Worm (Caenorhabditis elegans): ENCODE results near the gene F20B6.6.

Gene F20B6.6

ce11 chrX:4222200-4222599 is 20.2 kb upstream of the F20B6.6 start:
- TF ChIP-seq nhr-11 (tag; optimal IDR thresholded peaks at IDR 0.05) (no peak), fkh-10 (GFP tag; optimal IDR thresholded peaks at IDR 0.05) (no peak), lin-15B (tag; optimal IDR thresholded peaks at IDR 0.05) (peak; percentile 23), egl-5 (tag; optimal IDR thresholded peaks at IDR 0.05) (no peak), egl-27 (tag; optimal IDR thresholded peaks at IDR 0.05) (no peak), fkh-2 (tag; optimal IDR thresholded peaks at IDR 0.05) (no peak), nfya-1 (tag; optimal IDR thresholded peaks at IDR 0.05; ENCODE audit: insufficient read depth) (peak; percentile 94), ceh-82 (tag; optimal IDR thresholded peaks at IDR 0.05) (no peak), ZK546.5 (tag; optimal IDR thresholded peaks at IDR 0.05) (no peak), hmg-11 (tag; optimal IDR thresholded peaks at IDR 0.05) (no peak), elt-2 (tag; optimal IDR thresholded peaks at IDR 0.05) (no peak)

- TF ChIP-seq nhr-12 (tag; optimal IDR thresholded peaks at IDR 0.05) = no peak
- TF ChIP-seq nfya-1 (tag; optimal IDR thresholded peaks at IDR 0.05; ENCODE audit: insufficient read depth) = peak; percentile 20
These were observed 17.5 kb upstream of the F20B6.6 start for ce11 chrX:4219487-4219886.

- peak; percentile 41 for TF ChIP-seq hmg-11 (tag; optimal IDR thresholded peaks at IDR 0.05)
- TF ChIP-seq lin-39 (tag; optimal IDR thresholded peaks at IDR 0.05) = no peak
These were observed 16.2 kb upstream of the F20B6.6 start, which contains the start of gene W01H2.2 for ce11 chrX:4218174-4218573. TSS of gene W01H2.2 (minus strand) at chrX:4218458.

DNA sequence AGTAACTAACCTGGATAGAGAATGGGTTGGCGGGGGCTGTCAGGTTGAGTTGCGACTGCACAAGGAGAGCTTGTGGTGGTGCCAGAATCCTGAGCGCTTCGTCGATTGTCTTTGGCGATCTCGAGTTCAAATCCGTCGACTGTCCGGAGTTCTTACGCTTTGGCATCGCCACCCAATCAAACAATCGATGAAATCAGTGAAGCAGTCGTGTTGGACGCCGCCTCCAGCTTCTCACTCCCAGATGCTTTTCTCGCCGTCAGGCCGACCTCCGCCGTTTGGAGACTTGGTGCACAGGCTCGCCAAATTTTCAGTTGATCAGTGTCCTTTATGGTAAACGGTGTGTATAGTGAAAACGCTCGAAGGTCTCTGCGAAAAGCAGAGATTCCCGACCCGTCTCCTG is 14.9 kb upstream of the F20B6.6 start, which contains the start of the genes F20B6.10 and hpk-1:
Gene F20B6.10 (minus strand): TSS at position 303 of the 400 bp plus-strand sequence.
Gene hpk-1 (minus strand): TSS at position 397 of the 400 bp plus-strand sequence.
- no peak for TF ChIP-seq nhr-76 (tag; optimal IDR thresholded peaks at IDR 0.05)
- no peak for TF ChIP-seq nhr-28 (tag; optimal IDR thresholded peaks at IDR 0.05)
- TF ChIP-seq ceh-16 (tag; optimal IDR thresholded peaks at IDR 0.05) = no peak
- no peak for TF ChIP-seq ceh-9 (tag; optimal IDR thresholded peaks at IDR 0.05)
- TF ChIP-seq unc-62 (GFP tag; optimal IDR thresholded peaks at IDR 0.05) = no peak
- TF ChIP-seq nhr-23 (tag; optimal IDR thresholded peaks at IDR 0.05) = no peak
- TF ChIP-seq R02D3.7 (tag; optimal IDR thresholded peaks at IDR 0.05) = no peak
- no peak for TF ChIP-seq ceh-28 (tag; optimal IDR thresholded peaks at IDR 0.05)
- TF ChIP-seq zag-1 (tag; optimal IDR thresholded peaks at IDR 0.05) = no peak
- no peak for TF ChIP-seq nhr-77 (tag; optimal IDR thresholded peaks at IDR 0.05)
- TF ChIP-seq lin-15B (tag; optimal IDR thresholded peaks at IDR 0.05) = no peak
- TF ChIP-seq aly-2 (tag; optimal IDR thresholded peaks at IDR 0.05) = no peak
- TF ChIP-seq ZK546.5 (tag; optimal IDR thresholded peaks at IDR 0.05) = no peak
- TF ChIP-seq pqm-1 (tag; optimal IDR thresholded peaks at IDR 0.05) = no peak
- TF ChIP-seq tbx-2 (tag; optimal IDR thresholded peaks at IDR 0.05) = no peak
- no peak for TF ChIP-seq elt-3 (tag; optimal IDR thresholded peaks at IDR 0.05)
- no peak for TF ChIP-seq skn-1 (tag; optimal IDR thresholded peaks at IDR 0.05)
- no peak for TF ChIP-seq nfya-1 (tag; optimal IDR thresholded peaks at IDR 0.05; ENCODE audit: insufficient read depth)

DNA sequence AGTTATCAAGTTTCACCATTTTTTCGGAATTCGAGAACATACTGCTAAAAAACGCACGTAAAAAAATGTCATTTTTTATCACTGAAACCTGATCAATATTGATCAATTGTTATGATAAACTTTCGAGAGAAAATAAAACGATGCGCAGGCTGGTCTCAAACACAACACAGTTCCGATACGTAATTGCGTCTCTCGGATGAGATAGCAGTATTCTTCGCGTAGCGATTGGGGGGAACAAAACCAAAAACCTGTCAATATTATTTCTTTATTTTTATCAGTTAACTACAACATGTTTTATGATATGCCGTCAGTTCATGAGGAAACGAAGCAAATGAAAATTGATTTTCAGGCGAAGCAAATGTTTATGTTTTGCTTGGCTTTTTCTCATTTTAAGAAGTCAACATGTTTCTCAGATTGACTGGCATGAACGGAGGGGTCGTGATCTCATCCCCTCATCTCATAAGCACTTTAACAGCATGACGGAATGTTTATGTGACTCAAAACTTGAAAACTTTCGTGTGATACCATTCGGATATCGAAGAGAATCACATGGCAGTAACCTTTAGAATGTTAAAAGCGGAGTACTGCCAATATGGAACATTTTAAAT is 13.6 kb upstream of the F20B6.6 start:
- TF ChIP-seq egl-5 (tag; optimal IDR thresholded peaks at IDR 0.05) (peak; percentile 11), ceh-28 (tag; optimal IDR thresholded peaks at IDR 0.05) (peak; percentile 16), elt-2 (tag; optimal IDR thresholded peaks at IDR 0.05) (peak; percentile 85), pha-4 (tag; optimal IDR thresholded peaks at IDR 0.05) (peak; percentile 22), pqm-1 (tag; optimal IDR thresholded peaks at IDR 0.05) (peak; percentile 46), nhr-12 (tag; optimal IDR thresholded peaks at IDR 0.05) (no peak), nhr-76 (tag; optimal IDR thresholded peaks at IDR 0.05) (no peak), nhr-23 (tag; optimal IDR thresholded peaks at IDR 0.05) (peak; percentile 32)

DNA sequence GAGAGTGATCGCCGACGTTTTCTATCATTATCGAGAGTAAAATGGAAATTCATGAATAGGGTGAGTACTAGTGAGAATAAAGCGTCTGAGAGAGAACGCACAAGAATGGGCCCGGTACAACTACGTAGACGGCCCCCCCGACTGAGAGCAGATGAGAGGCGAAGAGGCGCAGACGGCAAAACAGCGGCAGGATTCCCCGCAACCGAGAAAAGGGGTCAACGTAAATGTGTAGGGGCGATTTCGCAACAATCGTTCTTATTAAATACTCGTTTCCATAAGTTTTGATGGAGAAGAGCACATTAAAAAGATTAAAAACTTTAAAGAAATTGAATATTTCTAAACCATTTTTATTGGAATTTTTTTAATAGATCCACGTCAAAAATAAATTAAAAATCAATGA is 12.6 kb upstream of the F20B6.6 start:
- no peak for TF ChIP-seq zag-1 (tag; optimal IDR thresholded peaks at IDR 0.05)
- no peak for TF ChIP-seq tbx-2 (tag; optimal IDR thresholded peaks at IDR 0.05)
- no peak for TF ChIP-seq elt-1 (tag; optimal IDR thresholded peaks at IDR 0.05)
- no peak for TF ChIP-seq lsy-12 (tag; optimal IDR thresholded peaks at IDR 0.05)
- TF ChIP-seq snpc-4 (tag; optimal IDR thresholded peaks at IDR 0.05) = peak; percentile 7
- TF ChIP-seq hmg-11 (tag; optimal IDR thresholded peaks at IDR 0.05) = peak; percentile 37
- TF ChIP-seq sea-2 (GFP tag; optimal IDR thresholded peaks at IDR 0.05) = no peak
- TF ChIP-seq nfya-1 (tag; optimal IDR thresholded peaks at IDR 0.05; ENCODE audit: insufficient read depth) = peak; percentile 63
- TF ChIP-seq nhr-43 (tag; optimal IDR thresholded peaks at IDR 0.05; ENCODE audit: poor library complexity, severe bottlenecking) = peak; percentile 38
- peak; percentile 15 for TF ChIP-seq pha-4 (tag; optimal IDR thresholded peaks at IDR 0.05)
- no peak for TF ChIP-seq eor-1 (tag; optimal IDR thresholded peaks at IDR 0.05)
- TF ChIP-seq R02D3.7 (tag; optimal IDR thresholded peaks at IDR 0.05) = no peak
- TF ChIP-seq nhr-23 (tag; optimal IDR thresholded peaks at IDR 0.05) = peak; percentile 52
- TF ChIP-seq unc-39 (tag; optimal IDR thresholded peaks at IDR 0.05) = no peak
- TF ChIP-seq nhr-237 (tag; optimal IDR thresholded peaks at IDR 0.05) = no peak
